Fruit fly (Drosophila melanogaster) whole organism, embryonic: ENCODE measurements around the gene drn.

ENCODE experiments used
- Antp ChIP-seq: fragments of 200-800 bp; sonication (Bioruptor generic); optimal IDR thresholded peaks from 3 replicates; lab custom pipeline; 2016; ENCODE audit warnings: missing biosample characterization, missing genetic modification characterization
- Bdp1 ChIP-seq: fragments of 200-800 bp; sonication (Bioruptor generic); optimal IDR thresholded peaks from 3 replicates; lab custom pipeline; 2016; ENCODE audit warnings: missing biosample characterization, missing genetic modification characterization
- BtbVII ChIP-seq: fragments of 200-800 bp; sonication (Bioruptor generic); optimal IDR thresholded peaks from 3 replicates; lab custom pipeline; 2017; ENCODE audit warnings: missing biosample characterization, mild to moderate bottlenecking, missing genetic modification characterization
- CG10366 ChIP-seq: fragments of 200-800 bp; sonication (Bioruptor generic); IDR thresholded peaks from 2 replicates; pipeline ENCODE4 v1.3.6; 2022; ENCODE audit warnings: missing biosample characterization, missing genetic modification characterization
- CG1233 ChIP-seq: fragments of 200-800 bp; sonication (Bioruptor generic); optimal IDR thresholded peaks from 4 replicates; lab custom pipeline; 2018; ENCODE audit warnings: missing biosample characterization, mild to moderate bottlenecking, missing genetic modification characterization
- CG12391 ChIP-seq: fragments of 200-800 bp; sonication (Bioruptor generic); optimal IDR thresholded peaks from 3 replicates; lab custom pipeline; 2018; ENCODE audit warnings: missing biosample characterization, mild to moderate bottlenecking, missing genetic modification characterization, moderate library complexity
- CG13894 ChIP-seq: fragments of 200-800 bp; sonication (Bioruptor generic); optimal IDR thresholded peaks from 3 replicates; lab custom pipeline; 2018; ENCODE audit warnings: missing biosample characterization, mild to moderate bottlenecking, missing genetic modification characterization, moderate library complexity
- CG14667 ChIP-seq: fragments of 200-800 bp; sonication (Bioruptor generic); IDR thresholded peaks from 2 replicates; pipeline ENCODE4 v1.3.6; 2022; ENCODE audit warnings: missing biosample characterization, missing genetic modification characterization
- CG15011 ChIP-seq: fragments of 200-800 bp; sonication (Bioruptor generic); optimal IDR thresholded peaks from 3 replicates; lab custom pipeline; 2018; ENCODE audit warnings: missing biosample characterization, mild to moderate bottlenecking, missing genetic modification characterization
- CG16863 ChIP-seq: fragments of 200-800 bp; sonication (Bioruptor generic); optimal IDR thresholded peaks from 3 replicates; lab custom pipeline; 2016; ENCODE audit warnings: missing biosample characterization, missing genetic modification characterization
- CG2889 ChIP-seq: fragments of 200-800 bp; sonication (Bioruptor generic); IDR thresholded peaks from 3 replicates; pipeline ENCODE4 v1.3.6; 2022; ENCODE audit warnings: missing biosample characterization, missing genetic modification characterization
- CG32772 ChIP-seq: fragments of 200-800 bp; sonication (Bioruptor generic); IDR thresholded peaks from 2 replicates; pipeline ENCODE4 v1.3.6; 2022; ENCODE audit warnings: missing biosample characterization, missing genetic modification characterization
- CG33557 ChIP-seq: fragments of 200-800 bp; sonication (Bioruptor generic); optimal IDR thresholded peaks from 2 replicates; lab custom pipeline; 2019; ENCODE audit warnings: missing biosample characterization, mild to moderate bottlenecking, missing genetic modification characterization, moderate library complexity
- CG4617 ChIP-seq: fragments of 200-800 bp; sonication (Bioruptor generic); optimal IDR thresholded peaks from 3 replicates; lab custom pipeline; 2016; ENCODE audit warnings: missing biosample characterization, missing genetic modification characterization, borderline replicate concordance
- CG5245 ChIP-seq: fragments of 200-800 bp; sonication (Bioruptor generic); optimal IDR thresholded peaks from 3 replicates; lab custom pipeline; 2016; ENCODE audit warnings: missing biosample characterization, missing genetic modification characterization
- CG6813 ChIP-seq: fragments of 200-800 bp; sonication (Bioruptor generic); optimal IDR thresholded peaks from 2 replicates; lab custom pipeline; 2017; ENCODE audit warnings: missing biosample characterization, missing genetic modification characterization, mild to moderate bottlenecking, moderate library complexity, missing genetic modification reagents
- CG7357 ChIP-seq: fragments of 200-800 bp; sonication (Bioruptor generic); IDR thresholded peaks from 3 replicates; pipeline ENCODE4 v1.3.6; 2022; ENCODE audit warnings: missing biosample characterization, missing genetic modification characterization
- CG7372 ChIP-seq: fragments of 200-800 bp; sonication (Bioruptor generic); IDR thresholded peaks from 2 replicates; pipeline ENCODE4 v1.3.6; 2022; ENCODE audit warnings: missing biosample characterization, missing genetic modification characterization
- CG7928 ChIP-seq: fragments of 200-800 bp; sonication (Bioruptor generic); optimal IDR thresholded peaks from 2 replicates; lab custom pipeline; 2017; ENCODE audit warnings: missing biosample characterization, mild to moderate bottlenecking, missing genetic modification characterization
- CG8924 ChIP-seq: fragments of 200-800 bp; optimal IDR thresholded peaks from 3 replicates; lab custom pipeline; 2019; ENCODE audit warnings: missing biosample characterization, mild to moderate bottlenecking, missing genetic modification characterization, moderate library complexity
- CrebB ChIP-seq: fragments of 200-800 bp; sonication (Bioruptor generic); optimal IDR thresholded peaks from 3 replicates; lab custom pipeline; 2018; ENCODE audit warnings: missing biosample characterization, mild to moderate bottlenecking, missing genetic modification characterization
- D ChIP-seq, 2 experiments: fragments of 200-800 bp in 1 of 2; fragments of >200 bp in 1 of 2; sonication (Bioruptor generic) in 1 of 2; optimal IDR thresholded peaks; 2 replicates in 1 of 2; 3 replicates in 1 of 2; lab custom pipeline; 2017; ENCODE audit warnings: mild to moderate bottlenecking in 1 of 2, missing biosample characterization in 1 of 2, missing genetic modification characterization in 1 of 2, missing genetic modification reagents in 1 of 2
- Elba2 ChIP-seq: fragments of 200-800 bp; sonication (Bioruptor generic); optimal IDR thresholded peaks from 3 replicates; lab custom pipeline; 2016; ENCODE audit warnings: missing biosample characterization, missing genetic modification characterization
- Hmr ChIP-seq: fragments of 200-800 bp; sonication (Bioruptor generic); optimal IDR thresholded peaks from 3 replicates; lab custom pipeline; 2017; ENCODE audit warnings: mild to moderate bottlenecking, missing biosample characterization, missing genetic modification reagents, missing genetic modification characterization
- Myb ChIP-seq: fragments of 200-800 bp; sonication (Bioruptor generic); optimal IDR thresholded peaks from 2 replicates; lab custom pipeline; 2016; ENCODE audit warnings: missing biosample characterization, missing genetic modification characterization
- NC2α ChIP-seq: fragments of 200-800 bp; sonication (Bioruptor generic); optimal IDR thresholded peaks from 2 replicates; lab custom pipeline; 2016; ENCODE audit warnings: missing biosample characterization, missing genetic modification characterization
- NfI ChIP-seq: fragments of 200-800 bp; sonication (Bioruptor generic); optimal IDR thresholded peaks from 3 replicates; lab custom pipeline; 2018; ENCODE audit warnings: missing biosample characterization, mild to moderate bottlenecking, missing genetic modification characterization, moderate library complexity
- Optix ChIP-seq: fragments of 200-800 bp; sonication (Bioruptor generic); IDR thresholded peaks from 3 replicates; pipeline ENCODE4 v1.3.6; 2022; ENCODE audit warnings: missing biosample characterization, missing genetic modification characterization
- Ravus ChIP-seq: fragments of 200-800 bp; sonication (Bioruptor generic); IDR thresholded peaks from 2 replicates; pipeline ENCODE4 v1.3.6; 2022; ENCODE audit warnings: missing biosample characterization, missing genetic modification characterization
- ac ChIP-seq: fragments of 200-800 bp; sonication (Bioruptor generic); optimal IDR thresholded peaks from 3 replicates; lab custom pipeline; 2017; ENCODE audit warnings: missing biosample characterization, mild to moderate bottlenecking, missing genetic modification characterization
- ash1 ChIP-seq: fragments of 200-800 bp; sonication (Bioruptor generic); optimal IDR thresholded peaks from 2 replicates; lab custom pipeline; 2018; ENCODE audit warnings: missing biosample characterization, mild to moderate bottlenecking, missing genetic modification characterization
- az2 ChIP-seq: fragments of 200-800 bp; sonication (Bioruptor generic); optimal IDR thresholded peaks from 3 replicates; lab custom pipeline; 2016; ENCODE audit warnings: missing biosample characterization, missing genetic modification characterization
- cad ChIP-seq: fragments of >200 bp; optimal IDR thresholded peaks from 2 replicates; lab custom pipeline; 2017; ENCODE audit warnings: missing biosample characterization, missing genetic modification characterization
- gsb-n ChIP-seq: fragments of 200-800 bp; sonication (Bioruptor generic); optimal IDR thresholded peaks from 3 replicates; lab custom pipeline; 2018; ENCODE audit warnings: missing biosample characterization, mild to moderate bottlenecking, missing genetic modification characterization
- her ChIP-seq: fragments of 200-800 bp; sonication (Bioruptor generic); optimal IDR thresholded peaks from 2 replicates; lab custom pipeline; 2016; ENCODE audit warnings: missing biosample characterization, missing genetic modification characterization
- hth ChIP-seq: fragments of >200 bp; optimal IDR thresholded peaks from 2 replicates; lab custom pipeline; 2017; ENCODE audit warnings: inconsistent platforms
- kah ChIP-seq: fragments of 200-800 bp; sonication (Bioruptor generic); optimal IDR thresholded peaks from 2 replicates; lab custom pipeline; 2018; ENCODE audit warnings: missing biosample characterization, mild to moderate bottlenecking, missing genetic modification characterization
- lola ChIP-seq, 3 experiments: fragments of >200 bp in 2 of 3; fragments of 200-800 bp in 1 of 3; sonication (Bioruptor generic) in 1 of 3; optimal IDR thresholded peaks; 2 replicates each; lab custom pipeline; 2017 to 2019; ENCODE audit warnings: missing biosample characterization in 3 of 3, missing genetic modification characterization in 3 of 3, mild to moderate bottlenecking in 1 of 3, moderate library complexity in 1 of 3
- maf-S ChIP-seq: fragments of 200-800 bp; sonication (Bioruptor generic); optimal IDR thresholded peaks from 2 replicates; lab custom pipeline; 2016; ENCODE audit warnings: missing biosample characterization, missing genetic modification characterization
- nau ChIP-seq: fragments of 200-800 bp; sonication (Bioruptor generic); optimal IDR thresholded peaks from 3 replicates; lab custom pipeline; 2017; ENCODE audit warnings: missing biosample characterization, mild to moderate bottlenecking, missing genetic modification characterization, missing genetic modification reagents
- nmo ChIP-seq: fragments of 200-800 bp; sonication (Bioruptor generic); optimal IDR thresholded peaks from 2 replicates; lab custom pipeline; 2018; ENCODE audit warnings: missing biosample characterization, mild to moderate bottlenecking, missing genetic modification characterization, moderate library complexity
- oc ChIP-seq: fragments of 200-800 bp; sonication (Bioruptor generic); optimal IDR thresholded peaks from 2 replicates; lab custom pipeline; 2018; ENCODE audit warnings: missing biosample characterization, mild to moderate bottlenecking, missing genetic modification characterization, moderate library complexity
- pan ChIP-seq, 4 experiments: fragments of >200 bp in 3 of 4; fragments of 200-800 bp in 1 of 4; sonication (Bioruptor generic) in 1 of 4; optimal IDR thresholded peaks in 3 of 4; IDR thresholded peaks in 1 of 4; 2 replicates each; pipeline versions ENCODE4 v1.3.6 to Lab custom; 2017 to 2022; ENCODE audit warnings: missing biosample characterization in 2 of 4, missing genetic modification characterization in 2 of 4, mixed read lengths in 1 of 4
- pnt ChIP-seq: fragments of 200-800 bp; sonication (Bioruptor generic); optimal IDR thresholded peaks from 3 replicates; lab custom pipeline; 2016; ENCODE audit warnings: missing biosample characterization, missing genetic modification characterization
- ro ChIP-seq: fragments of 200-800 bp; sonication (Bioruptor generic); IDR thresholded peaks from 2 replicates; pipeline ENCODE4 v1.3.6; 2022; ENCODE audit warnings: missing biosample characterization, missing genetic modification characterization
- scrt ChIP-seq: fragments of 200-800 bp; sonication (Bioruptor generic); optimal IDR thresholded peaks from 2 replicates; lab custom pipeline; 2018; ENCODE audit warnings: missing biosample characterization, mild to moderate bottlenecking, missing genetic modification characterization, moderate library complexity
- sens ChIP-seq: fragments of 200-800 bp; sonication (Bioruptor generic); peaks from one replicate; lab custom pipeline; 2016; ENCODE audit warnings: missing biosample characterization, missing genetic modification characterization
- sima ChIP-seq: fragments of 200-800 bp; sonication (Bioruptor generic); optimal IDR thresholded peaks from 2 replicates; lab custom pipeline; 2016; ENCODE audit warnings: missing biosample characterization, missing genetic modification characterization
- tgo ChIP-seq: fragments of 200-800 bp; sonication (Bioruptor generic); IDR thresholded peaks from 3 replicates; pipeline ENCODE4 v1.3.6; 2022; ENCODE audit warnings: missing biosample characterization, missing genetic modification characterization
- yki ChIP-seq: fragments of >200 bp; optimal IDR thresholded peaks from 3 replicates; lab custom pipeline; 2018

The drn gene

dm6 chr3R:9401127-9401603, 61.1 kb downstream of the drn start, which contains the start of the genes RpL34b and CG8132 (continued):
- TF ChIP-seq pan (optimal IDR thresholded peaks at IDR 0.05; lab: Kevin White, UChicago) (no peak), pan (GFP tag; optimal IDR thresholded peaks at IDR 0.05 in 1 of 2, IDR thresholded peaks at IDR 0.05 in 1 of 2) (peak in 1 of 2 experiments; percentile 96), nmo (GFP tag; lab: Kevin White, UChicago) (peak; percentile 95), CG32772 (GFP tag; lab: Robert Waterston, UW) (peak; percentile 96), CG7928 (peak; percentile 77), CG4617 (GFP tag; lab: Kevin White, UChicago) (peak; percentile 99), CG6813 (GFP tag; lab: Kevin White, UChicago) (peak; percentile 93), lola (GFP tag; optimal IDR thresholded peaks at IDR 0.05; lab: Kevin White, UChicago) (peak in 1 of 3 experiments; percentile 92), CG13894 (tag; lab: Kevin White, UChicago) (peak; percentile 97), CG1233 (GFP tag; lab: Kevin White, UChicago) (peak; percentile 96), Hmr (GFP tag; lab: Kevin White, UChicago) (peak; percentile 98), her (GFP tag; lab: Kevin White, UChicago) (peak; percentile 94), Myb (peak; percentile 89), CG12391 (peak; percentile 97), NfI (GFP tag; lab: Kevin White, UChicago) (peak; percentile 98), CG5245 (GFP tag; lab: Kevin White, UChicago) (peak; percentile 88), sens (GFP tag; lab: Kevin White, UChicago) (peak; percentile 98), CG16863 (GFP tag; lab: Kevin White, UChicago) (peak; percentile 92), az2 (GFP tag; lab: Kevin White, UChicago) (peak; percentile 94), tgo (GFP tag; lab: Robert Waterston, UW) (peak; percentile 96), D (optimal IDR thresholded peaks at IDR 0.05; lab: Kevin White, UChicago) (no peak), D (GFP tag; optimal IDR thresholded peaks at IDR 0.05; lab: Kevin White, UChicago) (peak; percentile 83), CG8924 (peak; percentile 95), maf-S (peak; percentile 97), sima (GFP tag; lab: Kevin White, UChicago) (peak; percentile 75), nau (GFP tag; lab: Kevin White, UChicago) (no peak), Bdp1 (GFP tag; lab: Kevin White, UChicago) (peak; percentile 92), ash1 (GFP tag; lab: Kevin White, UChicago) (peak; percentile 97), NC2α (GFP tag; lab: Kevin White, UChicago) (peak; percentile 83), CG7357 (GFP tag; lab: Robert Waterston, UW) (peak; percentile 83), CG14667 (peak; percentile 95), ac (GFP tag; lab: Kevin White, UChicago) (peak; percentile 68), Antp (GFP tag; lab: Kevin White, UChicago) (peak; percentile 97), CrebB (tag; lab: Kevin White, UChicago) (peak; percentile 94), gsb-n (peak; percentile 94), CG7372 (GFP tag; lab: Robert Waterston, UW) (peak; percentile 93), hth (lab: Kevin White, UChicago) (no peak), yki (lab: Kevin White, UChicago) (no peak), BtbVII (peak; percentile 90), pnt (peak; percentile 95), ro (GFP tag; lab: Robert Waterston, UW) (peak; percentile 93), CG10366 (peak; percentile 93), Ravus (GFP tag; lab: Robert Waterston, UW) (peak; percentile 79), CG2889 (GFP tag; lab: Robert Waterston, UW) (peak; percentile 90), CG15011 (GFP tag; lab: Kevin White, UChicago) (peak; percentile 92), CG33557 (GFP tag; lab: Kevin White, UChicago) (peak; percentile 94), Elba2 (GFP tag; lab: Kevin White, UChicago) (peak; percentile 88), cad (no peak), scrt (peak; percentile 99), oc (tag; lab: Kevin White, UChicago) (peak; percentile 91), Optix (peak; percentile 86), kah (GFP tag; lab: Kevin White, UChicago) (peak; percentile 95)
